Fruit fly (Drosophila melanogaster) Kc167 (cell line): ENCODE data around the gene Cby.

Source experiments
- Myc ChIP-seq: fragments of >200 bp; optimal IDR thresholded peaks from 2 replicates; lab custom pipeline; 2017; ENCODE audit warnings: missing external identifiers
- Sin3A ChIP-seq: fragments of >200 bp; optimal IDR thresholded peaks from 2 replicates; lab custom pipeline; 2018; ENCODE audit warnings: missing external identifiers
- h ChIP-seq: fragments of >200 bp; optimal IDR thresholded peaks from 3 replicates; lab custom pipeline; 2018; ENCODE audit warnings: missing external identifiers
- insv ChIP-seq: fragments of >200 bp; optimal IDR thresholded peaks from 3 replicates; lab custom pipeline; 2018; ENCODE audit warnings: missing external identifiers
- psq ChIP-seq: fragments of >200 bp; optimal IDR thresholded peaks from 2 replicates; lab custom pipeline; 2017; ENCODE audit warnings: missing external identifiers
- ttk ChIP-seq: sonication (Bioruptor generic); optimal IDR thresholded peaks from 2 replicates; lab custom pipeline; 2017; ENCODE audit warnings: missing external identifiers

The Cby gene

dm6 chr3R:21862868-21863267 is 4.9 kb upstream of the Cby start:
- TF ChIP-seq ttk (lab: Kevin White, UChicago) (no peak), Sin3A (lab: Kevin White, UChicago) (no peak), psq (lab: Kevin White, UChicago) (no peak), Myc (lab: Kevin White, UChicago) (no peak), insv (lab: Kevin White, UChicago) (no peak), h (no peak)

- TF ChIP-seq Myc (lab: Kevin White, UChicago) (no peak), ttk (lab: Kevin White, UChicago) (no peak), psq (lab: Kevin White, UChicago) (no peak), h (no peak), insv (lab: Kevin White, UChicago) (no peak), Sin3A (lab: Kevin White, UChicago) (no peak)
These were observed 3.9 kb upstream of the Cby start for dm6 chr3R:21863817-21864384.

DNA sequence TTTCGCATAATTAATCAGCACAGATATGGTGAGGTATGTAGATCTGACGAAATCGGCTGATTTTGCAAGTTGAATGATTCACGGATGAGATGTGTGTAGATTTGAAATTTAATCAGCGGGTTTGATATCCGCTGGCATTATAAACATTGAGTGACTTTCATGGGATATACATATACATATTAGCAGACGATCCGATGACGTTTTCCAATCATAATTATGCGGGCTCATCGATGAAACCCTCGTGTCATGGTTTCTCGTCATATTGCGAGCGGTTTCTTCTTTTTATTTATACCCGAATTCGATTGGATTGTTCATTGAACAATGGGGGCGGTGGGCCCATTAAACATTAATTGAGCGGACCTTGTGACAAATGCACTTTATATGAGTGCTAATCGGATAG is 3.3 kb upstream of the Cby start:
- TF ChIP-seq insv (lab: Kevin White, UChicago) (no peak), h (no peak), ttk (lab: Kevin White, UChicago) (no peak), psq (lab: Kevin White, UChicago) (no peak), Myc (lab: Kevin White, UChicago) (no peak), Sin3A (lab: Kevin White, UChicago) (no peak)

dm6 chr3R:21864992-21865391 is 2.8 kb upstream of the Cby start, which contains the start of gene lsn:
TSS of gene lsn (plus strand) at chr3R:21865168.
- no peak for TF ChIP-seq ttk (lab: Kevin White, UChicago)
- TF ChIP-seq insv (lab: Kevin White, UChicago), result no peak
- no peak for TF ChIP-seq psq (lab: Kevin White, UChicago)
- TF ChIP-seq Myc (lab: Kevin White, UChicago), result no peak
- no peak for TF ChIP-seq Sin3A (lab: Kevin White, UChicago)
- no peak for TF ChIP-seq h

DNA sequence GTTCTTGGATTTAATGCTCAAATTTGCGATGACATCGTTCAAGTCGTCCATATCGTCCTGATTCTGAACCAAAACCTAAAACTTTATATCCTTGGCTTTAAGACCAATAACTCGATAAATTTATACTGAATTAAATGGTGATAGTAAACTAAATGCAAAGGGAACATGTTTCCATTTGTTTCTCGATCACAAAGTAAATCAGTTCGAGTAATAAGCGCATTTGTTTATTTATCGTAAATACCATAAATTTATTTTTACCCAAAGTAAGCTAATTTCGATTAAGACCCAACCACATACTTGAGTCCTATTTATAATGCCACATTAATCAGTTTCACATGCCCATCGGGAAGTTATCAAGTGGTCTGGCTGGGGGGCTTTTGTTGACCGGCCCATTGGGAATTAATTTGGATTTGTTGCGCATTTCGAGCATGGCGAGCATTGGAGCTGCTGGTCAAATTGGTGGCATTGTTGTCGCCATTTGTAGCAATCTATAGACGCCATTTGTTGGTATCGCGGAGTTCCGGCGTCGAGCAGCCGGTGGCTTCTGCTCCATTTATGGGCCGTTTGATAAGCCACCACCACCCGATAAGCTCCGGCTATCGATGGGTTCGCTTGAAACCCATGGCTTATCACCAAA is 1.8 kb downstream of the Cby start, which contains the start of gene CG31174:
Gene CG31174, minus strand, starts transcription at position 51 of the 637 bp plus-strand sequence.
- TF ChIP-seq h, result no peak
- no peak for TF ChIP-seq insv (lab: Kevin White, UChicago)
- TF ChIP-seq psq (lab: Kevin White, UChicago), result no peak
- TF ChIP-seq ttk (lab: Kevin White, UChicago), result no peak
- no peak for TF ChIP-seq Sin3A (lab: Kevin White, UChicago)
- TF ChIP-seq Myc (lab: Kevin White, UChicago), result no peak

dm6 chr3R:21870158-21870971 is 2.6 kb downstream of the Cby start, which contains the start of gene CG31431:
TSS of gene CG31431 (plus strand) at chr3R:21870681.
- TF ChIP-seq psq (lab: Kevin White, UChicago) (no peak), Myc (lab: Kevin White, UChicago) (no peak), insv (lab: Kevin White, UChicago) (no peak), ttk (lab: Kevin White, UChicago) (no peak), h (no peak), Sin3A (lab: Kevin White, UChicago) (no peak)

DNA sequence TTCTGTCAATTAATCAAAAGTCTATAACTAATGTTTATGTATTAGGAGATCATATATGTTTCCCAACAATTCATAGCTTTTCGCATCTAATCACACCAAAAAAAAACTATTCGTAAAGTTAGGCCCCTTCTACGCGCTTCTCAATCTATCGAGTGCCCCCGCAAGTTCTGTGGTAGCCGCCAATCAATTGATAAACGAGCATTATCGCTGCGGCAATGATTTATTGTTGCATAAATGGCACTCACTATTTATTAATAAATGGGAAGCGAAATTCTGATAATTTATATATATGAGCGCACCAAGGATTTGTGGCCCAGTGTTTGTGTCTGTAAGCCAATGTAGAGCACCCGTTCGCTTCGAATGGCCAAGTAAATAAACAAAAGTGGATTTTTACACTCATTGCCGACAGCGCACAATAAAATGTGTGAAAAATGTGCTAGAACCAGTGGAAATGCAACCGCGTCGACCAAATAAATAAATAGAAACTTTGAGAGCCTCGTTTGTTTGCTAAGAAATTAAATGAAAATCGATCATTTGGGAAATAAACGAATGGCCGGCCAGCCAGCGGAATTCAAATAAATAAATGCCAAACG is 3.6 kb downstream of the Cby start:
- no peak for TF ChIP-seq Sin3A (lab: Kevin White, UChicago)
- TF ChIP-seq psq (lab: Kevin White, UChicago), result no peak
- TF ChIP-seq Myc (lab: Kevin White, UChicago), result no peak
- no peak for TF ChIP-seq ttk (lab: Kevin White, UChicago)
- no peak for TF ChIP-seq h
- TF ChIP-seq insv (lab: Kevin White, UChicago), result no peak

- TF ChIP-seq ttk (lab: Kevin White, UChicago) (no peak), h (no peak), Sin3A (lab: Kevin White, UChicago) (no peak), Myc (lab: Kevin White, UChicago) (no peak), psq (lab: Kevin White, UChicago) (no peak), insv (lab: Kevin White, UChicago) (no peak)
These were observed 5.6 kb downstream of the Cby start, which contains the start of gene CG31178 for dm6 chr3R:21873439-21873838. TSS of gene CG31178 (plus strand) at chr3R:21873739.

dm6 chr3R:21874982-21875466 is 7.2 kb downstream of the Cby start, which contains the start of gene CG6656:
TSS of gene CG6656 (plus strand) at chr3R:21875293.
- TF ChIP-seq h, result no peak
- no peak for TF ChIP-seq Sin3A (lab: Kevin White, UChicago)
- TF ChIP-seq ttk (lab: Kevin White, UChicago), result no peak
- TF ChIP-seq insv (lab: Kevin White, UChicago), result no peak
- no peak for TF ChIP-seq psq (lab: Kevin White, UChicago)
- no peak for TF ChIP-seq Myc (lab: Kevin White, UChicago)

dm6 chr3R:21877636-21878035 is 9.8 kb downstream of the Cby start, which contains the start of gene P5CDh2:
TSS of gene P5CDh2 (plus strand) at chr3R:21877936.
- TF ChIP-seq psq (lab: Kevin White, UChicago), result no peak
- TF ChIP-seq Myc (lab: Kevin White, UChicago), result no peak
- no peak for TF ChIP-seq ttk (lab: Kevin White, UChicago)
- no peak for TF ChIP-seq Sin3A (lab: Kevin White, UChicago)
- no peak for TF ChIP-seq insv (lab: Kevin White, UChicago)
- no peak for TF ChIP-seq h
